Worm (Caenorhabditis elegans): ENCODE measurements around the gene atf-7.
A peak's percentile ranks its signal among the peaks of the same experiment; 100 is the strongest.

atf-7 gene

DNA sequence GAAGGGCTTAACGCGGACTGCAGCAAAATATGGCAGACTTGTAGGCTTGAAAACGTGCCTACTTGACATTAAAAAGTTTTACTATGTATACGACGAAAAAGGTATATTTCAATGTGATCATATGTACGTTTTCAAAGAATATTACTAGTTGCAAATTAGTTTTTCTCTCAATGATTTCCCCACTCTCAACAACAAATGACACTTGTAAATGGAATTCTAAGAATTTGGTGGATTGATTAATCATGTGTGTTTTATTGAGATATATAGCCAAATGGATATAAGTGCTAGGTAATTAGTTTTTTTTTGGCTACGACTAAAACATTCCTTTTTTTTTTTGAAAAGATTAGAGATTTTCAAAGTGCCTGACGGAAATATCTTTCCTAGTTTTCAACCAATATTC lies 11.6 kb downstream of the atf-7 start (continued):
- TF ChIP-seq efl-3 (GFP tag; optimal IDR thresholded peaks at IDR 0.05) (no peak), fkh-8 (tag; optimal IDR thresholded peaks at IDR 0.05) (peak; percentile 44), fkh-4 (tag; optimal IDR thresholded peaks at IDR 0.05; ENCODE audit: borderline replicate concordance) (no peak), nhr-11 (tag; optimal IDR thresholded peaks at IDR 0.05) (peak; percentile 90), nhr-85 (tag) (no peak), elt-3 (tag; optimal IDR thresholded peaks at IDR 0.05) (no peak), ceh-8 (GFP tag; optimal IDR thresholded peaks at IDR 0.05) (no peak), unc-62 (GFP tag; optimal IDR thresholded peaks at IDR 0.05) (no peak), pax-3 (tag; optimal IDR thresholded peaks at IDR 0.05) (no peak), fkh-10 (GFP tag; optimal IDR thresholded peaks at IDR 0.05) (no peak), lin-13 (GFP tag; optimal IDR thresholded peaks at IDR 0.05) (no peak), lsy-2 (tag; optimal IDR thresholded peaks at IDR 0.05) (peak in 1 of 2 experiments; percentile 14), fos-1 (tag; optimal IDR thresholded peaks at IDR 0.05) (no peak), swsn-7 (tag; optimal IDR thresholded peaks at IDR 0.05) (peak; percentile 8), unc-98 (GFP tag; IDR thresholded peaks at IDR 0.05) (no peak), nhr-90 (tag; optimal IDR thresholded peaks at IDR 0.05; ENCODE audit: poor library complexity) (no peak), mab-9 (GFP tag; IDR thresholded peaks at IDR 0.05) (no peak), irx-1 (tag; optimal IDR thresholded peaks at IDR 0.05) (no peak), ceh-82 (tag; optimal IDR thresholded peaks at IDR 0.05) (no peak), tbx-2 (tag; optimal IDR thresholded peaks at IDR 0.05) (no peak), nhr-76 (tag; optimal IDR thresholded peaks at IDR 0.05) (no peak), ceh-88 (GFP tag; IDR thresholded peaks at IDR 0.05) (no peak), nhr-19 (GFP tag; conservative IDR thresholded peaks at IDR 0.05) (no peak), lin-15B (tag; optimal IDR thresholded peaks at IDR 0.05) (no peak), zip-4 (GFP tag; optimal IDR thresholded peaks at IDR 0.05) (no peak), mef-2 (tag; optimal IDR thresholded peaks at IDR 0.05) (no peak), nhr-237 (tag; optimal IDR thresholded peaks at IDR 0.05) (peak; percentile 9), nhr-12 (tag; optimal IDR thresholded peaks at IDR 0.05) (no peak), egl-27 (tag; optimal IDR thresholded peaks at IDR 0.05) (no peak), skn-1 (tag; optimal IDR thresholded peaks at IDR 0.05) (no peak), nhr-47 (tag; optimal IDR thresholded peaks at IDR 0.05) (peak; percentile 47), ces-1 (GFP tag; optimal IDR thresholded peaks at IDR 0.05) (no peak), blmp-1 (tag; optimal IDR thresholded peaks at IDR 0.05) (no peak)

DNA sequence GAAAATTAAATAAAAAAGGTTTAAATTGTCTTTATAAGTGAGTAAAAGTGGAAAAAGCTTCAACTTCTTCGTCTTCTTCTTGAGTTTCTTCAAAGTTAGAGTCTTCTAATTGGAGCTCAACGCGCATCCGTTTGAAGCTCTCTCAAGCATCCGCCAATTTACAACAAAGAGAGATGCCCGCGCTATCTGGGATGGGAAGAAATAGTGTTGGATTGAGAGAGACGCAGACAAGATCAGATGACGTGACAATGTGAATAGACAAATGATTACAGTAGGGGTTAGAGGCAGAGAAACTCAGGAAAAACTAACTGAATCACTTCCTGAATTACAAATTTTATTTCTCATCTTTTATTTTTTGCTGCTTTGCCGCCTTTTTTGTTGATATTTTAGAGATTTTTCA lies 15.9 kb downstream of the atf-7 start:
- peak; percentile 57 for TF ChIP-seq unc-86 (tag; optimal IDR thresholded peaks at IDR 0.05)
- peak; percentile 60 for TF ChIP-seq lin-14 (GFP tag; optimal IDR thresholded peaks at IDR 0.05)
- TF ChIP-seq nhr-237 (tag; optimal IDR thresholded peaks at IDR 0.05): no peak

DNA sequence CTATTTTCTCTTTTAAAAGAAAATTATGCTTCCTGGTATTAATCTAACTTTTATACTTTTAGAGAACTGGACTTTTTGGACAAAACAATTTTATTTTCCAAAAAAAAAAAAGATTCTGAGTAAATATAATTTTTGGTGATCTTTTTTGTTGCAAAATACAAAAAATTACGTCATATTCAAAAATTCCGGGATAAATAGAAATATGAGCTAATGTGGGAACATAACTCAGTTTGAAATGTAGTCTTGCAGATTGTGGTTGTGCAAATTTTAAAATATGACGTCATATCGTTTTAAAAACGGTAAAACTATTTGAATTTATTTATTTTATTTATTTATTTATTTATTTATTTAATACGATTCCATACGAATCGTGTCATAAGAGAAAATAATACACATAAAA lies 17.1 kb downstream of the atf-7 start:
- no peak for TF ChIP-seq nhr-47 (tag; optimal IDR thresholded peaks at IDR 0.05)
- TF ChIP-seq unc-130 (tag; optimal IDR thresholded peaks at IDR 0.05): no peak
- no peak for TF ChIP-seq nhr-19 (GFP tag; conservative IDR thresholded peaks at IDR 0.05)
- TF ChIP-seq zip-4 (GFP tag; optimal IDR thresholded peaks at IDR 0.05): no peak
- no peak for TF ChIP-seq lin-35 (GFP tag; optimal IDR thresholded peaks at IDR 0.05)
- no peak for TF ChIP-seq pag-3 (tag; optimal IDR thresholded peaks at IDR 0.05; ENCODE audit: borderline replicate concordance, insufficient read depth)
- TF ChIP-seq snu-23 (GFP tag; optimal IDR thresholded peaks at IDR 0.05): no peak
- TF ChIP-seq efl-3 (GFP tag; optimal IDR thresholded peaks at IDR 0.05): no peak
- no peak for TF ChIP-seq unc-30 (tag; optimal IDR thresholded peaks at IDR 0.05)
- TF ChIP-seq elt-2 (tag; optimal IDR thresholded peaks at IDR 0.05): no peak
- TF ChIP-seq nhr-11 (tag; optimal IDR thresholded peaks at IDR 0.05): no peak
- no peak for TF ChIP-seq alr-1 (tag; optimal IDR thresholded peaks at IDR 0.05; ENCODE audit: borderline replicate concordance)
- TF ChIP-seq xbp-1 (tag; optimal IDR thresholded peaks at IDR 0.05): no peak
- no peak for TF ChIP-seq elt-3 (tag; optimal IDR thresholded peaks at IDR 0.05)
- TF ChIP-seq rnt-1 (tag; optimal IDR thresholded peaks at IDR 0.05): no peak
- TF ChIP-seq ceh-82 (tag; optimal IDR thresholded peaks at IDR 0.05): no peak
- no peak for TF ChIP-seq egl-13 (tag; optimal IDR thresholded peaks at IDR 0.05)
- TF ChIP-seq nhr-85 (tag): no peak
- TF ChIP-seq nhr-20 (tag; optimal IDR thresholded peaks at IDR 0.05): no peak
- no peak for TF ChIP-seq nhr-90 (tag; optimal IDR thresholded peaks at IDR 0.05; ENCODE audit: poor library complexity)

All from whole organism, L1 larva.